Worm (Caenorhabditis elegans) whole organism, young adult: ENCODE data around the gene abu-8.

Experiments
- C06A6.2 ChIP-seq: fragments of 200-800 bp; sonication (Bioruptor generic); conservative IDR thresholded peaks from 2 replicates; pipeline ENCODE4 v1.3.6; 2022; ENCODE audit warnings: missing genetic modification characterization, missing compliant biosample characterization
- F10E7.11 ChIP-seq: sonication (generic microtip); optimal IDR thresholded peaks from 2 replicates; lab custom pipeline; 2017; ENCODE audit warnings: mild to moderate bottlenecking, missing genetic modification characterization, moderate library complexity, missing compliant biosample characterization
- F57A8.1 ChIP-seq: fragments of 200-800 bp; sonication (Bioruptor generic); optimal IDR thresholded peaks from 2 replicates; lab custom pipeline; 2018; ENCODE audit warnings: mild to moderate bottlenecking, missing genetic modification characterization, moderate library complexity, missing compliant biosample characterization
- Y67H2A.10 ChIP-seq: fragments of 200-800 bp; sonication (Bioruptor generic); conservative IDR thresholded peaks from 2 replicates; pipeline ENCODE4 v1.3.6; 2022; ENCODE audit warnings: missing genetic modification reagents, missing genetic modification characterization, missing compliant biosample characterization
- ceh-58 ChIP-seq: fragments of 200-800 bp; sonication (Bioruptor generic); IDR thresholded peaks from 2 replicates; pipeline ENCODE4 v1.3.6; 2022; ENCODE audit warnings: missing genetic modification characterization, missing compliant biosample characterization
- ekl-4 ChIP-seq: fragments of 200-800 bp; sonication (Bioruptor generic); IDR thresholded peaks from 2 replicates; pipeline ENCODE4 v1.3.6; 2022; ENCODE audit warnings: missing genetic modification reagents, missing genetic modification characterization, missing compliant biosample characterization
- nhr-179 ChIP-seq: sonication (generic microtip); optimal IDR thresholded peaks from 2 replicates; lab custom pipeline; 2016; ENCODE audit warnings: mild to moderate bottlenecking, missing genetic modification characterization, missing compliant biosample characterization
- sdz-38 ChIP-seq: sonication (generic microtip); optimal IDR thresholded peaks from 2 replicates; lab custom pipeline; 2016; ENCODE audit warnings: missing genotype, missing genetic modification characterization, missing compliant biosample characterization
- snpc-3.4 ChIP-seq: sonication (generic microtip); optimal IDR thresholded peaks from 2 replicates; lab custom pipeline; 2017; ENCODE audit warnings: missing genetic modification characterization, mild to moderate bottlenecking, missing compliant biosample characterization, antibody characterized with exemption, moderate library complexity, missing genotype, missing genetic modification reagents
- snpc-4 ChIP-seq, 5 experiments: fragments of 150-350 bp in 1 of 5; sonication (generic microtip) in 4 of 5; optimal IDR thresholded peaks; 2 replicates each; lab custom pipeline; 2014 to 2018; ENCODE audit warnings: missing genetic modification characterization in 5 of 5, missing biosample characterization in 3 of 5, antibody characterized with exemption in 2 of 5, mild to moderate bottlenecking in 2 of 5, missing compliant biosample characterization in 2 of 5, missing genotype in 2 of 5, moderate library complexity in 2 of 5, missing genetic modification reagents in 1 of 5
- sptf-2 ChIP-seq: fragments of 200-800 bp; sonication (Bioruptor generic); optimal IDR thresholded peaks from 2 replicates; lab custom pipeline; 2018; ENCODE audit warnings: mild to moderate bottlenecking, missing genetic modification characterization, missing compliant biosample characterization
- unc-130 ChIP-seq: sonication (generic microtip); optimal IDR thresholded peaks from 2 replicates; lab custom pipeline; 2016; ENCODE audit warnings: missing genetic modification reagents, missing genetic modification characterization, missing compliant biosample characterization
- unc-62 ChIP-seq: fragments of 150-350 bp; optimal IDR thresholded peaks from 2 replicates; lab custom pipeline; 2014; ENCODE audit warnings: missing biosample characterization, missing genetic modification reagents, missing genetic modification characterization

DNA sequence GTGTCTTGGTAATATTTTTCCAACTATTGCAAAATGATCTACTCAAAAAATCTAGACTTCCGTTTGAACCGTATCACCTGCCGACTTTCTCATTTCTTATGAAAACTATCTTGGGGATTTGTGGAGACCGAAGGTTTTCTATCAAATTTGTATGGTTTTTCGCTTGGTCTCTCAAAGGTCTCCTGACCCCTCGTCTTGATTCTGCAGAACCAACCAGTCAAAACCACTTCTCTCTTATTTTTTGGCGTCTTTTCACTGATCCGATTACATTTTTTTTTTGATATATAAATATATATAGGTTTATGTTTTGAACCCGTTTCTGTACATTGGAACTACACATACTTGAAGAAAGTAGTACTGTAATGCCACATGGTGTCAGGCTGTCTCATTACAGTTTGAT lies 31.3 kb upstream of the abu-8 start:
- TF ChIP-seq Y67H2A.10 (GFP tag; lab: Robert Waterston, UW) (no peak), C06A6.2 (GFP tag; lab: Robert Waterston, UW) (no peak), snpc-3.4 (tag; lab: Kevin White, UChicago) (no peak), unc-130 (GFP tag; lab: Kevin White, UChicago) (no peak), F57A8.1 (GFP tag; lab: Kevin White, UChicago) (no peak), unc-62 (no peak), snpc-4 (GFP tag; optimal IDR thresholded peaks at IDR 0.05; lab: Kevin White, UChicago) (no peak), snpc-4 (tag; optimal IDR thresholded peaks at IDR 0.05; lab: Kevin White, UChicago) (no peak), F10E7.11 (tag; lab: Kevin White, UChicago) (no peak), nhr-179 (no peak), ekl-4 (GFP tag; lab: Robert Waterston, UW) (no peak), ceh-58 (GFP tag; lab: Robert Waterston, UW) (no peak), sdz-38 (tag; lab: Kevin White, UChicago) (no peak), sptf-2 (GFP tag; lab: Kevin White, UChicago) (no peak)
